Worm (Caenorhabditis elegans): ENCODE results near the gene qns-1.

Gene qns-1

ce11 chrIV:10236106-10236505 is 17.0 kb upstream of the qns-1 start:
- TF ChIP-seq let-526 (GFP tag; IDR thresholded peaks at IDR 0.05): no peak
- TF ChIP-seq ets-4 (GFP tag; optimal IDR thresholded peaks at IDR 0.05): peak; percentile 52
- TF ChIP-seq mcd-1 (GFP tag; IDR thresholded peaks at IDR 0.05): no peak
- no peak for TF ChIP-seq egl-18 (GFP tag; IDR thresholded peaks at IDR 0.05)
- TF ChIP-seq nfya-2 (GFP tag; IDR thresholded peaks at IDR 0.05): no peak
- no peak for TF ChIP-seq F23B12.7 (tag; optimal IDR thresholded peaks at IDR 0.05; ENCODE audit: insufficient read depth)
- TF ChIP-seq let-607 (tag; optimal IDR thresholded peaks at IDR 0.05): peak in 1 of 2 experiments; percentile 12
- TF ChIP-seq nhr-80 (tag; optimal IDR thresholded peaks at IDR 0.05): peak; percentile 68
- no peak for TF ChIP-seq D2030.7 (GFP tag; IDR thresholded peaks at IDR 0.05)
- TF ChIP-seq xnd-1 (tag; optimal IDR thresholded peaks at IDR 0.05): no peak
- TF ChIP-seq chd-7 (tag; optimal IDR thresholded peaks at IDR 0.05): no peak
- no peak for TF ChIP-seq fkh-3 (tag; optimal IDR thresholded peaks at IDR 0.05)
- no peak for TF ChIP-seq ceh-27 (GFP tag; optimal IDR thresholded peaks at IDR 0.05)
- no peak for TF ChIP-seq snpc-3.4 (tag; optimal IDR thresholded peaks at IDR 0.05)
- no peak for TF ChIP-seq C06A6.2 (GFP tag; conservative IDR thresholded peaks at IDR 0.05)

DNA sequence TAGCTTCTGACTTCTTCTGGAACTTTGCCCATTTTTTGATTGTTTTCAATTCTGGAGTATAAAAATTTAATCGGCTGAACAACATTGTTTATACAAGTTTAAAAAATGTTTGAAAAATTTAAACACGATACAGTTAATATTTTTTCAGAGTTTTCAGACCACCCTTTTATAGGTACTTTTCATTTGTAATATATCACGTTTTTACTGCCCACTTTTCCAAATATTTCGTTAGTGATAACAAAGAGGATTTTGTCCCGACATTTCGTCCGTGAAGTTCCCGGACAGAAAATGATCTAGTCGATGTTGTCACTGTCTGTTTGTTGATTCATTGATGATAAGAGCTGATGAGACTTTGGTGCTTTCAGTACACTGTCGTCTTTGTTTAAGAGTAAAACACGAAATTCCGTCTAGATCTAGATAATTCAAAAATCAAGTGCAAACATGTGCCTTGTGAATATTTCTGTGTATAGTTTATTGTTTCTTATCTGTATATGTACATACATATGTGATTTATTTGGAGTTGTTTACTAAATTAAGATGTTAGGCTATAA is 16.2 kb upstream of the qns-1 start, which contains the start of gene ech-9:
Gene ech-9 (minus strand): TSS at position 51 of the 551 bp plus-strand sequence.
- TF ChIP-seq zim-3 (tag; optimal IDR thresholded peaks at IDR 0.05): no peak
- no peak for TF ChIP-seq ztf-3 (GFP tag; optimal IDR thresholded peaks at IDR 0.05)
- no peak for TF ChIP-seq zfh-2 (GFP tag; conservative IDR thresholded peaks at IDR 0.05)
- no peak for TF ChIP-seq pha-4 (tag; optimal IDR thresholded peaks at IDR 0.05)
- TF ChIP-seq mes-4 (tag; optimal IDR thresholded peaks at IDR 0.05): no peak
- TF ChIP-seq nhr-120 (GFP tag; IDR thresholded peaks at IDR 0.05): no peak
- TF ChIP-seq snpc-4 (GFP tag; optimal IDR thresholded peaks at IDR 0.05): no peak
- no peak for TF ChIP-seq snpc-4 (tag; optimal IDR thresholded peaks at IDR 0.05)
- no peak for TF ChIP-seq ceh-27 (GFP tag; optimal IDR thresholded peaks at IDR 0.05)

- no peak for TF ChIP-seq B0261.1 (tag; optimal IDR thresholded peaks at IDR 0.05)
- no peak for TF ChIP-seq atf-7 (tag; optimal IDR thresholded peaks at IDR 0.05)
- TF ChIP-seq nhr-90 (tag; optimal IDR thresholded peaks at IDR 0.05): no peak
- no peak for TF ChIP-seq hmg-1.2 (GFP tag; IDR thresholded peaks at IDR 0.05)
- no peak for TF ChIP-seq lag-1 (GFP tag; IDR thresholded peaks at IDR 0.05)
- no peak for TF ChIP-seq efl-1 (GFP tag; optimal IDR thresholded peaks at IDR 0.05)
- TF ChIP-seq T07F8.4 (tag; optimal IDR thresholded peaks at IDR 0.05): no peak
- TF ChIP-seq dpl-1 (GFP tag; optimal IDR thresholded peaks at IDR 0.05): no peak
- no peak for TF ChIP-seq Y56A3A.18 (GFP tag; IDR thresholded peaks at IDR 0.05)
- TF ChIP-seq gei-17 (GFP tag; optimal IDR thresholded peaks at IDR 0.05): no peak
- TF ChIP-seq aptf-2 (GFP tag; conservative IDR thresholded peaks at IDR 0.05): no peak
- TF ChIP-seq B0035.1 (tag; optimal IDR thresholded peaks at IDR 0.05): no peak
- TF ChIP-seq rcor-1 (GFP tag; IDR thresholded peaks at IDR 0.05): no peak
- TF ChIP-seq dox-1 (GFP tag; IDR thresholded peaks at IDR 0.05): no peak
- TF ChIP-seq aptf-3 (GFP tag; IDR thresholded peaks at IDR 0.05): no peak
These were observed 13.3 kb upstream of the qns-1 start, which contains the start of gene F01G10.4 for ce11 chrIV:10232456-10232855. Gene F01G10.4 (minus strand): TSS chrIV:10232556.

All from whole organism, young adult.